Worm (Caenorhabditis elegans) whole organism, mixed stage, embryonic: Measurements from ENCODE around the gene gur-4.

Experiments
- M03D4.4 ChIP-seq: sonication (generic microtip); optimal IDR thresholded peaks from 2 replicates; lab custom pipeline; 2017; ENCODE audit warnings: mild to moderate bottlenecking, missing genetic modification characterization, missing compliant biosample characterization
- ceh-43 ChIP-seq: fragments of 200-800 bp; sonication (Bioruptor generic); optimal IDR thresholded peaks from 2 replicates; lab custom pipeline; 2018; ENCODE audit warnings: mild to moderate bottlenecking, missing genetic modification characterization, moderate library complexity, missing compliant biosample characterization
- cnd-1 ChIP-seq: fragments of 200-800 bp; sonication (Bioruptor generic); optimal IDR thresholded peaks from 2 replicates; lab custom pipeline; 2018; ENCODE audit warnings: mild to moderate bottlenecking, missing genetic modification characterization, missing compliant biosample characterization
- flh-1 ChIP-seq: fragments of 200-800 bp; sonication (Bioruptor generic); optimal IDR thresholded peaks from 2 replicates; lab custom pipeline; 2018; ENCODE audit warnings: mild to moderate bottlenecking, missing genetic modification characterization, moderate library complexity, missing compliant biosample characterization
- mep-1 ChIP-seq: fragments of 150-350 bp; optimal IDR thresholded peaks from 2 replicates; lab custom pipeline; 2017; ENCODE audit warnings: missing biosample characterization, missing genetic modification reagents, missing genetic modification characterization, inconsistent platforms
- nhr-237 ChIP-seq: fragments of 150-350 bp; optimal IDR thresholded peaks from 2 replicates; lab custom pipeline; 2014; ENCODE audit warnings: missing biosample characterization, missing genetic modification characterization
- pha-4 ChIP-seq: fragments of 150-350 bp; optimal IDR thresholded peaks from 2 replicates; lab custom pipeline; 2018; ENCODE audit warnings: missing biosample characterization, missing genetic modification reagents, missing genetic modification characterization
- snpc-4 ChIP-seq: fragments of 150-350 bp; optimal IDR thresholded peaks from 2 replicates; lab custom pipeline; 2014; ENCODE audit warnings: missing biosample characterization, missing genetic modification characterization
- unc-39 ChIP-seq: fragments of 150-350 bp; optimal IDR thresholded peaks from 2 replicates; lab custom pipeline; 2014; ENCODE audit warnings: missing biosample characterization, missing genetic modification characterization
- unc-62 ChIP-seq: fragments of 150-350 bp; optimal IDR thresholded peaks from 2 replicates; lab custom pipeline; 2014; ENCODE audit warnings: missing biosample characterization, missing genetic modification reagents, missing genetic modification characterization
- zip-8 ChIP-seq: fragments of 150-350 bp; optimal IDR thresholded peaks from 2 replicates; lab custom pipeline; 2014; ENCODE audit warnings: missing biosample characterization, missing genetic modification characterization

DNA sequence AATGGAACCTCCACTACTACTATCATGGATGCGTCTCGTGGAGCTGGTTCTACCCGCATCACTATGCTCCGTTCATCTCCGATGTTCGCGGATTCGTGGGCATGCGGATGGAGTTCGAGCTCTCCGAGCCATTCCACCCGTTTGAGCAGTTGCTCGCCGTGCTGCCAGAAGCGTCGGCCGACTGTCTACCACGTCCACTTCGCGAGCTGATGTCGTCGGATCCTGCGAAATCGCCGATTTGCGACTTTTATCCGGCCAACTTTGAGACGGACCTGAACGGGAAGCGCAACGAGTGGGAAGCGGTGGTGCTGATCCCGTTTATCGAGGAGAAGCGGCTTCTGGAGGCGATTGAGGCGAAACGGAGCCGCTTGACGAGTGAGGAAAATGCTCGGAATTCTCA lies 26.7 kb upstream of the gur-4 start:
- TF ChIP-seq unc-39 (tag; lab: Kevin White, UChicago) = no peak
- no peak for TF ChIP-seq cnd-1 (tag; lab: Kevin White, UChicago)
- no peak for TF ChIP-seq unc-62 (GFP tag; lab: Kevin White, UChicago)
- TF ChIP-seq zip-8 (tag; lab: Kevin White, UChicago) = no peak
- TF ChIP-seq flh-1 (GFP tag; lab: Kevin White, UChicago) = no peak
- TF ChIP-seq nhr-237 = no peak
- TF ChIP-seq pha-4 (tag; lab: Kevin White, UChicago) = no peak
- no peak for TF ChIP-seq ceh-43
- TF ChIP-seq snpc-4 (tag; lab: Kevin White, UChicago) = no peak
- TF ChIP-seq M03D4.4 = no peak
- TF ChIP-seq mep-1 (tag; lab: Kevin White, UChicago) = no peak
